Fruit fly (Drosophila melanogaster): Measurements from ENCODE around the gene CG13073.

The CG13073 gene

dm6 chr3L:16202550-16202949, 14.6 kb downstream of the CG13073 start:
- peak; percentile 40 for TF ChIP-seq caup (GFP tag; optimal IDR thresholded peaks at IDR 0.05; ENCODE audit: severe bottlenecking)
- peak; percentile 60 for TF ChIP-seq ind (GFP tag; optimal IDR thresholded peaks at IDR 0.05)
- no peak for TF ChIP-seq lbe (GFP tag; optimal IDR thresholded peaks at IDR 0.05)
- TF ChIP-seq CG10209 (GFP tag; optimal IDR thresholded peaks at IDR 0.05): peak; percentile 32
- TF ChIP-seq CG12659 (GFP tag; optimal IDR thresholded peaks at IDR 0.05): peak; percentile 20
- peak; percentile 28 for TF ChIP-seq CG17359 (tag; optimal IDR thresholded peaks at IDR 0.05)
- peak; percentile 42 for TF ChIP-seq CG30403 (GFP tag; optimal IDR thresholded peaks at IDR 0.05)
- no peak for TF ChIP-seq MESR4 (GFP tag; optimal IDR thresholded peaks at IDR 0.05)
- TF ChIP-seq dpn (GFP tag; optimal IDR thresholded peaks at IDR 0.05): peak in 1 of 2 experiments; percentile 6
- no peak for TF ChIP-seq H15 (GFP tag; IDR thresholded peaks at IDR 0.05)
- peak; percentile 11 for TF ChIP-seq nau (GFP tag; optimal IDR thresholded peaks at IDR 0.05)
- 0 out of 3 replicates have a peak, but pooled peaks have one; percentile 25 for TF ChIP-seq Aef1 (GFP tag; IDR thresholded peaks at IDR 0.05)
- TF ChIP-seq CG10147 (GFP tag; optimal IDR thresholded peaks at IDR 0.05): peak; percentile 45
- TF ChIP-seq zfh1 (GFP tag; IDR thresholded peaks at IDR 0.05): no peak
- no peak; the same call in 1 of the 2 replicates for TF ChIP-seq lmd (GFP tag; IDR thresholded peaks at IDR 0.05)
- peak; percentile 13 for TF ChIP-seq CG4820 (GFP tag; optimal IDR thresholded peaks at IDR 0.05)
- TF ChIP-seq Hr3 (GFP tag; optimal IDR thresholded peaks at IDR 0.05): peak; percentile 4
- peak; percentile 23 for TF ChIP-seq CG16815 (GFP tag; optimal IDR thresholded peaks at IDR 0.05)
- peak; percentile 33 for TF ChIP-seq CG18262 (tag; optimal IDR thresholded peaks at IDR 0.05)
- peak; percentile 3 for TF ChIP-seq gro (GFP tag; optimal IDR thresholded peaks at IDR 0.05)
- peak; percentile 51 for TF ChIP-seq phol (tag; optimal IDR thresholded peaks at IDR 0.05)
- no peak for TF ChIP-seq sr (GFP tag; IDR thresholded peaks at IDR 0.05)
- no peak for TF ChIP-seq CG8089 (GFP tag; optimal IDR thresholded peaks at IDR 0.05)
- TF ChIP-seq Dref (GFP tag; IDR thresholded peaks at IDR 0.05): no peak
- TF ChIP-seq CG11560 (tag; IDR thresholded peaks at IDR 0.05): 0 out of 3 replicates have a peak, but pooled peaks have one; percentile 40
- TF ChIP-seq CG7372 (GFP tag; IDR thresholded peaks at IDR 0.05): 0 out of 2 replicates have a peak, but pooled peaks have one; percentile 35
- TF ChIP-seq CG2678 (tag; optimal IDR thresholded peaks at IDR 0.05): peak; percentile 76
- TF ChIP-seq tin (GFP tag; optimal IDR thresholded peaks at IDR 0.05): peak; percentile 1
- no peak for TF ChIP-seq kni (GFP tag; optimal IDR thresholded peaks at IDR 0.05)
- peak; percentile 19; the same call in 1 of the 2 replicates for TF ChIP-seq ttk (GFP tag; IDR thresholded peaks at IDR 0.05)
- peak; percentile 13 to 87 for TF ChIP-seq Pdp1 (GFP tag; optimal IDR thresholded peaks at IDR 0.05)
- TF ChIP-seq Eip74EF (GFP tag; optimal IDR thresholded peaks at IDR 0.05): peak in 1 of 2 experiments; percentile 6
- peak; percentile 51; the same call in 2 of the 3 replicates for TF ChIP-seq CG11695 (GFP tag; IDR thresholded peaks at IDR 0.05)
- TF ChIP-seq bsh (GFP tag; optimal IDR thresholded peaks at IDR 0.05): peak in 1 of 2 experiments; percentile 38
- peak; percentile 39 for TF ChIP-seq mam (GFP tag; optimal IDR thresholded peaks at IDR 0.05)
- TF ChIP-seq Nf-YC (tag; optimal IDR thresholded peaks at IDR 0.05): peak; percentile 22
- peak; percentile 19 for TF ChIP-seq CG9437 (GFP tag; optimal IDR thresholded peaks at IDR 0.05)
- peak; percentile 32 for TF ChIP-seq CG17385 (GFP tag; optimal IDR thresholded peaks at IDR 0.05)
- TF ChIP-seq CG12391 (tag; optimal IDR thresholded peaks at IDR 0.05): peak; percentile 18
- TF ChIP-seq ewg (GFP tag; optimal IDR thresholded peaks at IDR 0.05): no peak
- TF ChIP-seq Deaf1 (tag; optimal IDR thresholded peaks at IDR 0.05): peak; percentile 9
- peak; percentile 53 for TF ChIP-seq nmo (GFP tag; optimal IDR thresholded peaks at IDR 0.05)
- peak; percentile 40 for TF ChIP-seq fd3F (GFP tag; optimal IDR thresholded peaks at IDR 0.05)
- TF ChIP-seq Hsf (GFP tag; optimal IDR thresholded peaks at IDR 0.05): peak; percentile 46
- TF ChIP-seq D19B (GFP tag; optimal IDR thresholded peaks at IDR 0.05): peak; percentile 40
- no peak for TF ChIP-seq CG11085 (GFP tag; IDR thresholded peaks at IDR 0.05)
- TF ChIP-seq CG11504 (tag; optimal IDR thresholded peaks at IDR 0.05): peak; percentile 67
- TF ChIP-seq CG13296 (GFP tag; optimal IDR thresholded peaks at IDR 0.05): peak; percentile 62
- no peak for TF ChIP-seq CG14860 (GFP tag; IDR thresholded peaks at IDR 0.05; ENCODE audit: partially characterized antibody)

All from whole organism, embryonic.